Fruit fly (Drosophila melanogaster) whole organism, embryonic: ENCODE measurements around the gene CG32706.

Experiments used
- ATbp ChIP-seq: fragments of 200-800 bp; sonication (Bioruptor generic); optimal IDR thresholded peaks from 2 replicates; lab custom pipeline; 2017; ENCODE audit warnings: missing biosample characterization, mild to moderate bottlenecking, missing genetic modification characterization, missing genetic modification reagents
- Bdp1 ChIP-seq: fragments of 200-800 bp; sonication (Bioruptor generic); optimal IDR thresholded peaks from 3 replicates; lab custom pipeline; 2016; ENCODE audit warnings: missing biosample characterization, missing genetic modification characterization
- Blimp-1 ChIP-seq: fragments of 200-800 bp; sonication (Bioruptor generic); optimal IDR thresholded peaks from 3 replicates; lab custom pipeline; 2018; ENCODE audit warnings: missing biosample characterization, missing genetic modification characterization, mild to moderate bottlenecking, moderate library complexity, missing genetic modification reagents
- BtbVII ChIP-seq: fragments of 200-800 bp; sonication (Bioruptor generic); optimal IDR thresholded peaks from 3 replicates; lab custom pipeline; 2017; ENCODE audit warnings: missing biosample characterization, mild to moderate bottlenecking, missing genetic modification characterization
- CG10543 ChIP-seq: fragments of 200-800 bp; sonication (Bioruptor generic); optimal IDR thresholded peaks from 3 replicates; lab custom pipeline; 2017; ENCODE audit warnings: missing biosample characterization, mild to moderate bottlenecking, missing genetic modification characterization, moderate library complexity
- CG12299 ChIP-seq: fragments of 200-800 bp; sonication (Bioruptor generic); optimal IDR thresholded peaks from 2 replicates; lab custom pipeline; 2018; ENCODE audit warnings: missing biosample characterization, mild to moderate bottlenecking, missing genetic modification characterization
- CG1233 ChIP-seq: fragments of 200-800 bp; sonication (Bioruptor generic); optimal IDR thresholded peaks from 4 replicates; lab custom pipeline; 2018; ENCODE audit warnings: missing biosample characterization, mild to moderate bottlenecking, missing genetic modification characterization
- CG13624 ChIP-seq: fragments of 200-800 bp; sonication (Bioruptor generic); optimal IDR thresholded peaks from 2 replicates; lab custom pipeline; 2016; ENCODE audit warnings: missing biosample characterization, missing genetic modification characterization
- CG1529 ChIP-seq: fragments of 200-800 bp; sonication (Bioruptor generic); optimal IDR thresholded peaks from 3 replicates; lab custom pipeline; 2018; ENCODE audit warnings: missing biosample characterization, missing genetic modification characterization
- CG1602 ChIP-seq: fragments of 200-800 bp; sonication (Bioruptor generic); optimal IDR thresholded peaks from 3 replicates; lab custom pipeline; 2016; ENCODE audit warnings: missing biosample characterization, missing genetic modification characterization
- CG32772 ChIP-seq: fragments of 200-800 bp; sonication (Bioruptor generic); IDR thresholded peaks from 2 replicates; pipeline ENCODE4 v1.3.6; 2022; ENCODE audit warnings: missing biosample characterization, missing genetic modification characterization
- CG34376 ChIP-seq: fragments of 200-800 bp; sonication (Bioruptor generic); optimal IDR thresholded peaks from 2 replicates; lab custom pipeline; 2018; ENCODE audit warnings: missing biosample characterization, mild to moderate bottlenecking, missing genetic modification characterization
- CG4730 ChIP-seq: fragments of 200-800 bp; sonication (Bioruptor generic); IDR thresholded peaks from 2 replicates; pipeline ENCODE4 v1.3.6; 2022; ENCODE audit warnings: missing biosample characterization, missing genetic modification characterization
- CG6689 ChIP-seq: fragments of 200-800 bp; sonication (Bioruptor generic); IDR thresholded peaks from 2 replicates; pipeline ENCODE4 v1.3.6; 2022; ENCODE audit warnings: missing biosample characterization, missing genetic modification characterization
- CG9215 ChIP-seq: fragments of 200-800 bp; sonication (Bioruptor generic); IDR thresholded peaks from 2 replicates; pipeline ENCODE4 v1.3.6; 2022; ENCODE audit warnings: missing biosample characterization, missing genetic modification characterization
- D19A ChIP-seq: fragments of 200-800 bp; optimal IDR thresholded peaks from 3 replicates; lab custom pipeline; 2019; ENCODE audit warnings: missing biosample characterization, mild to moderate bottlenecking, missing genetic modification characterization, moderate library complexity
- Fer3 ChIP-seq: fragments of 200-800 bp; sonication (Bioruptor generic); optimal IDR thresholded peaks from 2 replicates; lab custom pipeline; 2018; ENCODE audit warnings: missing biosample characterization, mild to moderate bottlenecking, missing genetic modification characterization, moderate library complexity
- GATAe ChIP-seq: fragments of 200-800 bp; sonication (Bioruptor generic); conservative IDR thresholded peaks from 2 replicates; pipeline ENCODE4 v1.3.6; 2022; ENCODE audit warnings: missing biosample characterization, missing genetic modification characterization
- HmgD ChIP-seq: fragments of 200-800 bp; sonication (Bioruptor generic); optimal IDR thresholded peaks from 3 replicates; lab custom pipeline; 2016; ENCODE audit warnings: missing biosample characterization, missing genetic modification characterization
- Hr51 ChIP-seq, 2 experiments: fragments of 200-800 bp; sonication (Bioruptor generic); optimal IDR thresholded peaks; 2 replicates in 1 of 2; 3 replicates in 1 of 2; lab custom pipeline; 2016 to 2018; ENCODE audit warnings: missing biosample characterization in 2 of 2, missing genetic modification characterization in 2 of 2, mild to moderate bottlenecking in 1 of 2, moderate library complexity in 1 of 2
- Lhr ChIP-seq: fragments of 200-800 bp; sonication (Bioruptor generic); optimal IDR thresholded peaks from 3 replicates; lab custom pipeline; 2017; ENCODE audit warnings: mild to moderate bottlenecking, missing biosample characterization, missing genetic modification reagents, missing genetic modification characterization
- NC2α ChIP-seq: fragments of 200-800 bp; sonication (Bioruptor generic); optimal IDR thresholded peaks from 2 replicates; lab custom pipeline; 2016; ENCODE audit warnings: missing biosample characterization, missing genetic modification characterization
- Stat92E ChIP-seq, 3 experiments: fragments of >200 bp in 2 of 3; fragments of 200-800 bp in 1 of 3; sonication (Bioruptor generic) in 1 of 3; optimal IDR thresholded peaks; 2 replicates each; lab custom pipeline; 2017 to 2019; ENCODE audit warnings: missing biosample characterization in 3 of 3, missing genetic modification characterization in 3 of 3, mild to moderate bottlenecking in 1 of 3, moderate library complexity in 1 of 3
- TFAM ChIP-seq: fragments of 200-800 bp; sonication (Bioruptor generic); optimal IDR thresholded peaks from 2 replicates; lab custom pipeline; 2017; ENCODE audit warnings: missing biosample characterization, missing genetic modification characterization, inconsistent platforms
- Taf1 ChIP-seq: fragments of 200-800 bp; sonication (Bioruptor generic); IDR thresholded peaks from 2 replicates; pipeline ENCODE4 v1.3.6; 2022; ENCODE audit warnings: missing biosample characterization, missing genetic modification characterization
- Trl ChIP-seq, 3 experiments: fragments of >200 bp in 2 of 3; fragments of 200-800 bp in 1 of 3; sonication (Bioruptor generic) in 1 of 3; optimal IDR thresholded peaks; 2 replicates in 1 of 3; 3 replicates in 2 of 3; lab custom pipeline; 2016 to 2017; ENCODE audit warnings: missing biosample characterization in 1 of 3, missing genetic modification characterization in 1 of 3
- ara ChIP-seq: fragments of 200-800 bp; sonication (Bioruptor generic); IDR thresholded peaks from 2 replicates; pipeline ENCODE4 v1.3.6; 2022; ENCODE audit warnings: missing biosample characterization, missing genetic modification characterization
- az2 ChIP-seq: fragments of 200-800 bp; sonication (Bioruptor generic); optimal IDR thresholded peaks from 3 replicates; lab custom pipeline; 2016; ENCODE audit warnings: missing biosample characterization, missing genetic modification characterization
- bigmax ChIP-seq: fragments of 200-800 bp; sonication (Bioruptor generic); optimal IDR thresholded peaks from 2 replicates; lab custom pipeline; 2018; ENCODE audit warnings: missing biosample characterization, mild to moderate bottlenecking, missing genetic modification characterization
- bsh ChIP-seq, 2 experiments: fragments of 200-800 bp; sonication (Bioruptor generic); optimal IDR thresholded peaks; 2 replicates each; lab custom pipeline; 2017 to 2018; ENCODE audit warnings: mild to moderate bottlenecking in 2 of 2, missing biosample characterization in 2 of 2, missing genetic modification characterization in 2 of 2, moderate library complexity in 1 of 2
- cg ChIP-seq: fragments of 200-800 bp; sonication (Bioruptor generic); optimal IDR thresholded peaks from 3 replicates; lab custom pipeline; 2019; ENCODE audit warnings: missing biosample characterization, mild to moderate bottlenecking, missing genetic modification characterization, moderate library complexity
- crol ChIP-seq: fragments of 200-800 bp; sonication (Bioruptor generic); IDR thresholded peaks from 2 replicates; pipeline ENCODE4 v1.3.6; 2022; ENCODE audit warnings: missing biosample characterization, missing genetic modification characterization
- dm ChIP-seq: fragments of 200-800 bp; sonication (Bioruptor generic); optimal IDR thresholded peaks from 3 replicates; lab custom pipeline; 2016; ENCODE audit warnings: missing biosample characterization, missing genetic modification characterization
- exex ChIP-seq: fragments of 200-800 bp; sonication (Bioruptor generic); optimal IDR thresholded peaks from 4 replicates; lab custom pipeline; 2018; ENCODE audit warnings: missing biosample characterization, mild to moderate bottlenecking, missing genetic modification characterization, moderate library complexity
- fd3F ChIP-seq: fragments of 200-800 bp; sonication (Bioruptor generic); optimal IDR thresholded peaks from 2 replicates; lab custom pipeline; 2018; ENCODE audit warnings: missing biosample characterization, mild to moderate bottlenecking, missing genetic modification characterization, moderate library complexity
- fd64A ChIP-seq: fragments of 200-800 bp; sonication (Bioruptor generic); optimal IDR thresholded peaks from 3 replicates; lab custom pipeline; 2018; ENCODE audit warnings: missing biosample characterization, mild to moderate bottlenecking, missing genetic modification characterization
- ftz-f1 ChIP-seq: fragments of 200-800 bp; sonication (Bioruptor generic); optimal IDR thresholded peaks from 2 replicates; lab custom pipeline; 2016; ENCODE audit warnings: missing biosample characterization, missing genetic modification characterization
- jigr1 ChIP-seq: fragments of 200-800 bp; sonication (Bioruptor generic); IDR thresholded peaks from 3 replicates; pipeline ENCODE4 v1.3.6; 2022; ENCODE audit warnings: missing biosample characterization, missing genetic modification characterization
- ken ChIP-seq: fragments of 200-800 bp; sonication (Bioruptor generic); IDR thresholded peaks from 3 replicates; pipeline ENCODE4 v1.3.6; 2022; ENCODE audit warnings: missing biosample characterization, missing genetic modification characterization
- lov ChIP-seq, 2 experiments: fragments of 200-800 bp in 1 of 2; fragments of >200 bp in 1 of 2; sonication (Bioruptor generic) in 1 of 2; IDR thresholded peaks in 1 of 2; optimal IDR thresholded peaks in 1 of 2; 2 replicates in 1 of 2; 3 replicates in 1 of 2; pipeline versions ENCODE4 v1.3.6 to Lab custom; 2017 to 2022; ENCODE audit warnings: missing biosample characterization in 1 of 2, missing genetic modification characterization in 1 of 2
- nau ChIP-seq: fragments of 200-800 bp; sonication (Bioruptor generic); optimal IDR thresholded peaks from 3 replicates; lab custom pipeline; 2017; ENCODE audit warnings: missing biosample characterization, mild to moderate bottlenecking, missing genetic modification characterization, missing genetic modification reagents
- pb ChIP-seq: fragments of 200-800 bp; sonication (Bioruptor generic); optimal IDR thresholded peaks from 3 replicates; lab custom pipeline; 2016; ENCODE audit warnings: missing biosample characterization, missing genetic modification characterization
- slou ChIP-seq: fragments of 200-800 bp; sonication (Bioruptor generic); optimal IDR thresholded peaks from 3 replicates; lab custom pipeline; 2016; ENCODE audit warnings: missing biosample characterization, missing genetic modification characterization
- sna ChIP-seq: fragments of 200-800 bp; sonication (Bioruptor generic); IDR thresholded peaks from 2 replicates; pipeline ENCODE4 v1.3.6; 2022; ENCODE audit warnings: missing biosample characterization, missing genetic modification characterization; ENCODE audit not compliant: partially characterized antibody
- so ChIP-seq: fragments of 200-800 bp; sonication (Bioruptor generic); IDR thresholded peaks from 3 replicates; pipeline ENCODE4 v1.3.6; 2022; ENCODE audit warnings: missing biosample characterization, missing genetic modification characterization
- sob ChIP-seq: fragments of 200-800 bp; sonication (Bioruptor generic); IDR thresholded peaks from 2 replicates; pipeline ENCODE4 v1.3.6; 2022; ENCODE audit warnings: missing biosample characterization, missing genetic modification characterization
- tx ChIP-seq: fragments of 200-800 bp; sonication (Bioruptor generic); optimal IDR thresholded peaks from 2 replicates; lab custom pipeline; 2016; ENCODE audit warnings: missing biosample characterization, missing genetic modification characterization
- unpg ChIP-seq: fragments of 200-800 bp; sonication (Bioruptor generic); optimal IDR thresholded peaks from 3 replicates; lab custom pipeline; 2018; ENCODE audit warnings: missing biosample characterization, mild to moderate bottlenecking, missing genetic modification characterization, moderate library complexity
- wdn ChIP-seq: fragments of 200-800 bp; sonication (Bioruptor generic); IDR thresholded peaks from 2 replicates; pipeline ENCODE4 v1.3.6; 2022; ENCODE audit warnings: missing biosample characterization, missing genetic modification characterization
- wek ChIP-seq: fragments of 200-800 bp; sonication (Bioruptor generic); optimal IDR thresholded peaks from 3 replicates; lab custom pipeline; 2018; ENCODE audit warnings: missing biosample characterization, mild to moderate bottlenecking, missing genetic modification characterization, moderate library complexity

Gene CG32706

DNA sequence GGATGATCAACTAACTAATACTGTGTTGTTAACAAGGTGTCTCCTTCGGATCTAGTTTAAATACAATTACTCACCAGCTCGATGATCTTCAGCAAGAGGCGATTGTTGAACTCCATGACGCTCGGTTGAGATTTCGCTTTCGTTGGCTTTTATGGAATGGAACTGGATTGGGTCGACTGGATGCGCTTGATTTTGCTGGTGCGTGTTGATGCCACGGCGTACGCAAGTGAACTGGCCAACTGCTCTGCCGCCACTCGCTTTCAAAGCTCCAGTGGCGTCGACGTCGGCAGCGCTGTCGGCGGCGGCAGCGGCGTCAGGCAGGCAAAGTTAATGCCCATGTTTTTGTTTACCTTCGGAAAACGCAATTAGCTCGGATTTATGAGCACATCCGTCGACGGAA is 8.7 kb upstream of the CG32706 start, which contains the start of gene CG44325 (continued):
- TF ChIP-seq bsh (GFP tag; optimal IDR thresholded peaks at IDR 0.05; lab: Kevin White, UChicago): peak in 1 of 2 experiments; percentile 33
- TF ChIP-seq D19A (tag; lab: Kevin White, UChicago): no peak
- no peak for TF ChIP-seq fd64A (GFP tag; lab: Kevin White, UChicago)
- TF ChIP-seq Lhr (GFP tag; lab: Kevin White, UChicago): no peak
- no peak for TF ChIP-seq CG32772 (GFP tag; lab: Robert Waterston, UW)
- no peak for TF ChIP-seq NC2α (GFP tag; lab: Kevin White, UChicago)
- TF ChIP-seq TFAM: no peak
- TF ChIP-seq unpg (GFP tag; lab: Kevin White, UChicago): no peak
- TF ChIP-seq exex: no peak
- no peak for TF ChIP-seq bigmax (GFP tag; lab: Kevin White, UChicago)
- TF ChIP-seq Bdp1 (GFP tag; lab: Kevin White, UChicago): no peak
- no peak for TF ChIP-seq dm
- TF ChIP-seq slou (GFP tag; lab: Kevin White, UChicago): no peak
- TF ChIP-seq fd3F (GFP tag; lab: Kevin White, UChicago): no peak
- TF ChIP-seq crol (GFP tag; lab: Robert Waterston, UW): no peak
- no peak for TF ChIP-seq ken (GFP tag; lab: Robert Waterston, UW)
- TF ChIP-seq az2: no peak
- no peak for TF ChIP-seq cg
- TF ChIP-seq ara: no peak
- no peak for TF ChIP-seq nau (GFP tag; lab: Kevin White, UChicago)
- no peak for TF ChIP-seq wek
- no peak for TF ChIP-seq CG6689 (GFP tag; lab: Robert Waterston, UW)
- TF ChIP-seq sna (GFP tag; lab: Robert Waterston, UW): 0 out of 2 replicates have a peak, but pooled peaks have one; percentile 21
- no peak for TF ChIP-seq so (GFP tag; lab: Robert Waterston, UW)
- TF ChIP-seq jigr1: no peak
- TF ChIP-seq CG1602 (GFP tag; lab: Kevin White, UChicago): no peak
- peak; percentile 31 for TF ChIP-seq CG34376 (GFP tag; lab: Kevin White, UChicago)
- TF ChIP-seq ATbp: no peak
- TF ChIP-seq GATAe (GFP tag; lab: Robert Waterston, UW): no peak
- no peak for TF ChIP-seq Trl (optimal IDR thresholded peaks at IDR 0.05; lab: Kevin White, UChicago)
- TF ChIP-seq Trl (GFP tag; optimal IDR thresholded peaks at IDR 0.05; lab: Kevin White, UChicago): no peak
- TF ChIP-seq HmgD (GFP tag; lab: Kevin White, UChicago): no peak
- no peak for TF ChIP-seq CG4730 (GFP tag; lab: Robert Waterston, UW)
- no peak for TF ChIP-seq CG9215 (GFP tag; lab: Robert Waterston, UW)
- TF ChIP-seq Blimp-1 (GFP tag; lab: Kevin White, UChicago): peak; percentile 97
- no peak for TF ChIP-seq BtbVII (GFP tag; lab: Kevin White, UChicago)
- no peak for TF ChIP-seq pb (GFP tag; lab: Kevin White, UChicago)
- TF ChIP-seq Taf1 (GFP tag; lab: Robert Waterston, UW): no peak
- peak; percentile 16 for TF ChIP-seq ftz-f1 (GFP tag; lab: Kevin White, UChicago)
- TF ChIP-seq CG1233 (GFP tag; lab: Kevin White, UChicago): no peak
- TF ChIP-seq CG13624 (GFP tag; lab: Kevin White, UChicago): peak; percentile 29
- peak; percentile 23 for TF ChIP-seq CG10543 (GFP tag; lab: Kevin White, UChicago)
- no peak for TF ChIP-seq Fer3 (tag; lab: Kevin White, UChicago)
- TF ChIP-seq Hr51 (GFP tag; optimal IDR thresholded peaks at IDR 0.05; lab: Kevin White, UChicago): no peak
- TF ChIP-seq sob (GFP tag; lab: Robert Waterston, UW): 0 out of 2 replicates have a peak, but pooled peaks have one; percentile 8
- TF ChIP-seq Stat92E (GFP tag; optimal IDR thresholded peaks at IDR 0.05; lab: Kevin White, UChicago): no peak
- no peak for TF ChIP-seq wdn (GFP tag; lab: Robert Waterston, UW)
- no peak for TF ChIP-seq CG1529 (GFP tag; lab: Kevin White, UChicago)
- TF ChIP-seq lov (optimal IDR thresholded peaks at IDR 0.05; lab: Kevin White, UChicago): no peak
- TF ChIP-seq lov (GFP tag; IDR thresholded peaks at IDR 0.05; lab: Robert Waterston, UW): no peak
- no peak for TF ChIP-seq tx (GFP tag; lab: Kevin White, UChicago)
- no peak for TF ChIP-seq CG12299 (tag; lab: Kevin White, UChicago)
